Worm (Caenorhabditis elegans) whole organism, young adult: Measurements from ENCODE around the gene Y26E6A.3.

Experiments
- C06A6.2 ChIP-seq: fragments of 200-800 bp; sonication (Bioruptor generic); conservative IDR thresholded peaks from 2 replicates; pipeline ENCODE4 v1.3.6; 2022; ENCODE audit warnings: missing genetic modification characterization, missing compliant biosample characterization
- F10E7.11 ChIP-seq: sonication (generic microtip); optimal IDR thresholded peaks from 2 replicates; lab custom pipeline; 2017; ENCODE audit warnings: mild to moderate bottlenecking, missing genetic modification characterization, moderate library complexity, missing compliant biosample characterization
- F22D6.2 ChIP-seq: sonication (generic microtip); optimal IDR thresholded peaks from 2 replicates; lab custom pipeline; 2016; ENCODE audit warnings: mild to moderate bottlenecking, missing genetic modification characterization, missing compliant biosample characterization
- F23B12.7 ChIP-seq: sonication (generic microtip); optimal IDR thresholded peaks from 2 replicates; lab custom pipeline; 2017; ENCODE audit warnings: missing genetic modification characterization, mild to moderate bottlenecking, missing compliant biosample characterization, antibody characterized with exemption, moderate library complexity; ENCODE audit not compliant: insufficient read depth
- F49E8.2 ChIP-seq: sonication (generic microtip); optimal IDR thresholded peaks from 3 replicates; lab custom pipeline; 2017; ENCODE audit warnings: missing genetic modification characterization, mild to moderate bottlenecking, missing compliant biosample characterization, antibody characterized with exemption, moderate library complexity; ENCODE audit not compliant: insufficient read depth
- F55B11.4 ChIP-seq: sonication (generic microtip); optimal IDR thresholded peaks from 2 replicates; lab custom pipeline; 2016; ENCODE audit warnings: missing compliant biosample characterization, missing genetic modification characterization, borderline replicate concordance; ENCODE audit not compliant: insufficient read depth
- F57C9.4 ChIP-seq: sonication (generic microtip); optimal IDR thresholded peaks from 2 replicates; lab custom pipeline; 2017; ENCODE audit warnings: mild to moderate bottlenecking, missing genetic modification characterization, missing compliant biosample characterization
- K11D2.4 ChIP-seq: fragments of 200-800 bp; sonication (Bioruptor generic); IDR thresholded peaks from 2 replicates; pipeline ENCODE4 v1.3.6; 2022; ENCODE audit warnings: missing genetic modification reagents, missing genetic modification characterization, missing compliant biosample characterization
- Y56A3A.18 ChIP-seq: fragments of 200-800 bp; sonication (Bioruptor generic); IDR thresholded peaks from 2 replicates; pipeline ENCODE4 v1.3.6; 2022; ENCODE audit warnings: missing genetic modification reagents, missing genetic modification characterization, missing compliant biosample characterization
- Y95B8A.8 ChIP-seq: fragments of 200-800 bp; sonication (Bioruptor generic); IDR thresholded peaks from 2 replicates; pipeline ENCODE4 v1.3.6; 2022; ENCODE audit warnings: missing genetic modification reagents, missing genetic modification characterization, missing compliant biosample characterization
- ama-1 ChIP-seq, 3 experiments: fragments of 150-350 bp in 1 of 3; sonication (generic microtip) in 2 of 3; optimal IDR thresholded peaks; 2 replicates each; lab custom pipeline; 2014 to 2018; ENCODE audit warnings: missing biosample characterization in 2 of 3, missing genetic modification characterization in 2 of 3, missing genetic modification reagents in 2 of 3
- aptf-2 ChIP-seq: fragments of 200-800 bp; sonication (Bioruptor generic); conservative IDR thresholded peaks from 2 replicates; pipeline ENCODE4 v1.3.6; 2022; ENCODE audit warnings: missing genetic modification reagents, missing genetic modification characterization, missing compliant biosample characterization
- aptf-3 ChIP-seq: fragments of 200-800 bp; sonication (Bioruptor generic); IDR thresholded peaks from 2 replicates; pipeline ENCODE4 v1.3.6; 2022; ENCODE audit warnings: missing genetic modification characterization, missing compliant biosample characterization
- athp-1 ChIP-seq: sonication (generic microtip); optimal IDR thresholded peaks from 2 replicates; lab custom pipeline; 2017; ENCODE audit warnings: mild to moderate bottlenecking, missing genetic modification characterization, missing compliant biosample characterization
- bed-2 ChIP-seq: fragments of 200-800 bp; sonication (Bioruptor generic); IDR thresholded peaks from 2 replicates; pipeline ENCODE4 v1.3.6; 2022; ENCODE audit warnings: missing genetic modification reagents, missing genetic modification characterization, missing compliant biosample characterization
- ceh-27 ChIP-seq: fragments of 200-800 bp; sonication (Bioruptor generic); optimal IDR thresholded peaks from 2 replicates; lab custom pipeline; 2018; ENCODE audit warnings: mild to moderate bottlenecking, missing genetic modification characterization, moderate library complexity, missing compliant biosample characterization
- ceh-40 ChIP-seq: fragments of 200-800 bp; sonication (Bioruptor generic); IDR thresholded peaks from 2 replicates; pipeline ENCODE4 v1.3.6; 2022; ENCODE audit warnings: missing genetic modification characterization, missing compliant biosample characterization
- ceh-58 ChIP-seq: fragments of 200-800 bp; sonication (Bioruptor generic); IDR thresholded peaks from 2 replicates; pipeline ENCODE4 v1.3.6; 2022; ENCODE audit warnings: missing genetic modification characterization, missing compliant biosample characterization
- die-1 ChIP-seq: sonication (generic microtip); optimal IDR thresholded peaks from 2 replicates; lab custom pipeline; 2016; ENCODE audit warnings: missing genotype, mild to moderate bottlenecking, missing genetic modification characterization, missing compliant biosample characterization
- dox-1 ChIP-seq: fragments of 200-800 bp; sonication (Bioruptor generic); IDR thresholded peaks from 2 replicates; pipeline ENCODE4 v1.3.6; 2022; ENCODE audit warnings: missing genetic modification reagents, missing genetic modification characterization, missing compliant biosample characterization
- egrh-3 ChIP-seq: fragments of 200-800 bp; sonication (Bioruptor generic); IDR thresholded peaks from 2 replicates; pipeline ENCODE4 v1.3.6; 2022; ENCODE audit warnings: missing genetic modification reagents, missing genetic modification characterization, missing compliant biosample characterization
- hmg-1.2 ChIP-seq: fragments of 200-800 bp; sonication (Bioruptor generic); IDR thresholded peaks from 2 replicates; pipeline ENCODE4 v1.3.6; 2022; ENCODE audit warnings: missing genetic modification reagents, missing genetic modification characterization, missing compliant biosample characterization
- hsf-1 ChIP-seq: fragments of 200-800 bp; sonication (Bioruptor generic); IDR thresholded peaks from 2 replicates; pipeline ENCODE4 v1.3.6; 2022; ENCODE audit warnings: missing genetic modification reagents, missing genetic modification characterization, missing compliant biosample characterization
- let-607 ChIP-seq, 2 experiments: fragments of 200-800 bp in 1 of 2; sonication (Bioruptor generic) in 1 of 2; sonication (generic microtip) in 1 of 2; optimal IDR thresholded peaks; 2 replicates each; lab custom pipeline; 2016 to 2018; ENCODE audit warnings: mild to moderate bottlenecking in 2 of 2, missing compliant biosample characterization in 2 of 2, missing genetic modification characterization in 2 of 2, moderate library complexity in 2 of 2, missing genotype in 1 of 2
- lin-35 ChIP-seq, 3 experiments: fragments of 150-350 bp in 2 of 3; sonication (generic microtip) in 1 of 3; optimal IDR thresholded peaks; 2 replicates each; lab custom pipeline; 2014 to 2018; ENCODE audit warnings: missing biosample characterization in 3 of 3, missing genetic modification characterization in 3 of 3, missing genetic modification reagents in 3 of 3
- madf-10 ChIP-seq: sonication (generic microtip); optimal IDR thresholded peaks from 2 replicates; lab custom pipeline; 2016; ENCODE audit warnings: mild to moderate bottlenecking, missing genetic modification characterization, missing compliant biosample characterization
- madf-6 ChIP-seq: fragments of 200-800 bp; sonication (Bioruptor generic); IDR thresholded peaks from 2 replicates; pipeline ENCODE4 v1.3.6; 2022; ENCODE audit warnings: missing genetic modification reagents, missing genetic modification characterization, missing compliant biosample characterization
- nfya-1 ChIP-seq: sonication (generic microtip); optimal IDR thresholded peaks from 2 replicates; lab custom pipeline; 2017; ENCODE audit warnings: antibody characterized with exemption, missing compliant biosample characterization, missing genetic modification characterization, borderline replicate concordance; ENCODE audit not compliant: insufficient read depth
- nhr-27 ChIP-seq: fragments of 200-800 bp; sonication (Bioruptor generic); optimal IDR thresholded peaks from 2 replicates; lab custom pipeline; 2018; ENCODE audit warnings: mild to moderate bottlenecking, missing genetic modification characterization, moderate library complexity, missing compliant biosample characterization
- pbrm-1 ChIP-seq: fragments of 200-800 bp; sonication (Bioruptor generic); IDR thresholded peaks from 2 replicates; pipeline ENCODE4 v1.3.6; 2022; ENCODE audit warnings: missing genetic modification reagents, missing genetic modification characterization, missing compliant biosample characterization
- pha-4 ChIP-seq: fragments of 150-350 bp; sonication (generic microtip); optimal IDR thresholded peaks from 2 replicates; lab custom pipeline; 2014; ENCODE audit warnings: missing biosample characterization, missing genetic modification reagents, missing genetic modification characterization
- rcor-1 ChIP-seq: fragments of 200-800 bp; sonication (Bioruptor generic); IDR thresholded peaks from 2 replicates; pipeline ENCODE4 v1.3.6; 2022; ENCODE audit warnings: missing genetic modification reagents, missing genetic modification characterization, missing compliant biosample characterization
- snpc-4 ChIP-seq, 5 experiments: fragments of 150-350 bp in 1 of 5; sonication (generic microtip) in 4 of 5; optimal IDR thresholded peaks; 2 replicates each; lab custom pipeline; 2014 to 2018; ENCODE audit warnings: missing genetic modification characterization in 5 of 5, missing biosample characterization in 3 of 5, antibody characterized with exemption in 2 of 5, mild to moderate bottlenecking in 2 of 5, missing compliant biosample characterization in 2 of 5, missing genotype in 2 of 5, moderate library complexity in 2 of 5, missing genetic modification reagents in 1 of 5
- somi-1 ChIP-seq: fragments of 200-800 bp; sonication (Bioruptor generic); optimal IDR thresholded peaks from 2 replicates; lab custom pipeline; 2018; ENCODE audit warnings: mild to moderate bottlenecking, missing genetic modification characterization, missing compliant biosample characterization
- xnd-1 ChIP-seq: sonication (generic microtip); optimal IDR thresholded peaks from 2 replicates; lab custom pipeline; 2016; ENCODE audit warnings: missing genotype, missing genetic modification reagents, missing genetic modification characterization, missing compliant biosample characterization
- ztf-26 ChIP-seq: sonication (generic microtip); optimal IDR thresholded peaks from 2 replicates; lab custom pipeline; 2017; ENCODE audit warnings: missing genetic modification characterization, missing compliant biosample characterization
- ztf-6 ChIP-seq: fragments of 200-800 bp; sonication (Bioruptor generic); IDR thresholded peaks from 2 replicates; pipeline ENCODE4 v1.3.6; 2022; ENCODE audit warnings: missing genetic modification reagents, missing genetic modification characterization, missing compliant biosample characterization

Y26E6A.3 gene

ce11 chrX:13903328-13903727, 6.4 kb downstream of the Y26E6A.3 start, which contains the start of gene sra-39:
Gene sra-39 (minus strand): TSS chrX:13903428.
- TF ChIP-seq F10E7.11 (no peak), xnd-1 (no peak), madf-10 (tag; lab: Kevin White, UChicago) (no peak), K11D2.4 (GFP tag; lab: Robert Waterston, UW) (no peak), lin-35 (GFP tag; optimal IDR thresholded peaks at IDR 0.05; lab: Kevin White, UChicago) (no peak), nhr-27 (no peak), somi-1 (no peak), athp-1 (no peak), F57C9.4 (tag; lab: Kevin White, UChicago) (no peak), ceh-58 (GFP tag; lab: Robert Waterston, UW) (no peak), C06A6.2 (no peak), F22D6.2 (no peak), F55B11.4 (tag; lab: Kevin White, UChicago) (no peak), rcor-1 (GFP tag; lab: Robert Waterston, UW) (no peak), ztf-6 (no peak)

- TF ChIP-seq egrh-3 (no peak), aptf-2 (GFP tag; lab: Robert Waterston, UW) (no peak), pbrm-1 (no peak), nhr-27 (no peak), ama-1 (optimal IDR thresholded peaks at IDR 0.05; lab: Kevin White, UChicago) (no peak), ama-1 (GFP tag; optimal IDR thresholded peaks at IDR 0.05; lab: Kevin White, UChicago) (no peak), Y56A3A.18 (GFP tag; lab: Robert Waterston, UW) (no peak), Y95B8A.8 (GFP tag; lab: Robert Waterston, UW) (no peak), die-1 (tag; lab: Kevin White, UChicago) (no peak), F49E8.2 (tag; lab: Kevin White, UChicago) (no peak), pha-4 (no peak), rcor-1 (GFP tag; lab: Robert Waterston, UW) (no peak)
Measured at ce11 chrX:13900047-13900446, 9.7 kb downstream of the Y26E6A.3 start, which contains the start of gene sra-38. Gene sra-38 (minus strand): TSS chrX:13900147.

ce11 chrX:13893256-13893655, 16.5 kb downstream of the Y26E6A.3 start, which contains the start of gene sra-37:
Gene sra-37 (minus strand): TSS chrX:13893356.
- TF ChIP-seq dox-1 (no peak), somi-1 (no peak), hsf-1 (GFP tag; lab: Robert Waterston, UW) (no peak), die-1 (tag; lab: Kevin White, UChicago) (no peak), nfya-1 (no peak), F55B11.4 (tag; lab: Kevin White, UChicago) (no peak), ceh-40 (GFP tag; lab: Robert Waterston, UW) (no peak), snpc-4 (GFP tag; optimal IDR thresholded peaks at IDR 0.05; lab: Kevin White, UChicago) (no peak), snpc-4 (tag; optimal IDR thresholded peaks at IDR 0.05; lab: Kevin White, UChicago) (no peak), ztf-26 (no peak), egrh-3 (no peak), aptf-3 (GFP tag; lab: Robert Waterston, UW) (no peak), F23B12.7 (tag; lab: Kevin White, UChicago) (no peak), let-607 (tag; optimal IDR thresholded peaks at IDR 0.05; lab: Kevin White, UChicago) (no peak), madf-6 (no peak), bed-2 (GFP tag; lab: Robert Waterston, UW) (no peak), hmg-1.2 (GFP tag; lab: Robert Waterston, UW) (no peak), ceh-27 (GFP tag; lab: Kevin White, UChicago) (no peak), F10E7.11 (no peak)
